Fruit fly (Drosophila melanogaster) whole organism, prepupa: ENCODE measurements around the gene salr.

Experiments used
- CG10669 ChIP-seq: fragments of 200-800 bp; sonication (Bioruptor generic); optimal IDR thresholded peaks from 3 replicates; lab custom pipeline; 2018; ENCODE audit warnings: missing biosample characterization, mild to moderate bottlenecking, missing genetic modification characterization, moderate library complexity
- CG11294 ChIP-seq: fragments of 200-800 bp; sonication (Bioruptor generic); IDR thresholded peaks from 2 replicates; pipeline ENCODE4 v1.3.6; 2022; ENCODE audit warnings: missing biosample characterization, missing genetic modification characterization
- CG6276 ChIP-seq: fragments of 200-800 bp; sonication (Bioruptor generic); optimal IDR thresholded peaks from 2 replicates; lab custom pipeline; 2017; ENCODE audit warnings: missing biosample characterization, mild to moderate bottlenecking, missing genetic modification characterization
- CG6792 ChIP-seq: fragments of 200-800 bp; sonication (Bioruptor generic); optimal IDR thresholded peaks from 3 replicates; lab custom pipeline; 2016; ENCODE audit warnings: missing biosample characterization, missing genetic modification characterization
- Ets21C ChIP-seq: fragments of 200-800 bp; sonication (Bioruptor generic); optimal IDR thresholded peaks from 3 replicates; lab custom pipeline; 2016; ENCODE audit warnings: missing biosample characterization, missing genetic modification characterization
- Ets96B ChIP-seq: fragments of 200-800 bp; optimal IDR thresholded peaks from 2 replicates; lab custom pipeline; 2019; ENCODE audit warnings: missing biosample characterization, mild to moderate bottlenecking, missing genetic modification characterization, moderate library complexity
- Hr39 ChIP-seq: fragments of 200-800 bp; sonication (Bioruptor generic); optimal IDR thresholded peaks from 2 replicates; lab custom pipeline; 2016; ENCODE audit warnings: missing biosample characterization, missing genetic modification characterization
- Lpt ChIP-seq: fragments of 200-800 bp; sonication (Bioruptor generic); optimal IDR thresholded peaks from 3 replicates; lab custom pipeline; 2016; ENCODE audit warnings: missing biosample characterization, missing genetic modification characterization
- OdsH ChIP-seq: fragments of 200-800 bp; sonication (Bioruptor generic); optimal IDR thresholded peaks from 3 replicates; lab custom pipeline; 2016; ENCODE audit warnings: missing biosample characterization, missing genetic modification characterization
- dsx ChIP-seq: fragments of 200-800 bp; optimal IDR thresholded peaks from 3 replicates; lab custom pipeline; 2019; ENCODE audit warnings: missing biosample characterization, mild to moderate bottlenecking, missing genetic modification characterization, moderate library complexity; ENCODE audit not compliant: poor library complexity, severe bottlenecking
- salr ChIP-seq, 2 experiments: fragments of 200-800 bp; sonication (Bioruptor generic); optimal IDR thresholded peaks; 3 replicates each; lab custom pipeline; 2016 to 2018; ENCODE audit warnings: missing biosample characterization in 2 of 2, missing genetic modification characterization in 2 of 2, mild to moderate bottlenecking in 1 of 2

- TF ChIP-seq Ets96B (tag; lab: Kevin White, UChicago) (no peak), dsx (no peak), Lpt (no peak), Hr39 (no peak), CG6276 (GFP tag; lab: Kevin White, UChicago) (no peak), Ets21C (GFP tag; lab: Kevin White, UChicago) (no peak), CG6792 (GFP tag; lab: Kevin White, UChicago) (no peak), salr (GFP tag; optimal IDR thresholded peaks at IDR 0.05; lab: Kevin White, UChicago) (no peak), OdsH (no peak), CG10669 (GFP tag; lab: Kevin White, UChicago) (no peak), CG11294 (GFP tag; lab: Robert Waterston, UW) (no peak)
Observed at dm6 chr2L:11318464-11318863, 40.2 kb upstream of the salr start.
